Worm (Caenorhabditis elegans) whole organism, L2 larva: ENCODE measurements around the gene hpo-26.

Source experiments
- mab-5 ChIP-seq: fragments of 150-350 bp; optimal IDR thresholded peaks from 2 replicates; lab custom pipeline; 2014; ENCODE audit warnings: missing biosample characterization, missing genetic modification characterization
- snpc-4 ChIP-seq: fragments of 150-350 bp; optimal IDR thresholded peaks from 2 replicates; lab custom pipeline; 2014; ENCODE audit warnings: missing biosample characterization, missing genetic modification characterization

DNA sequence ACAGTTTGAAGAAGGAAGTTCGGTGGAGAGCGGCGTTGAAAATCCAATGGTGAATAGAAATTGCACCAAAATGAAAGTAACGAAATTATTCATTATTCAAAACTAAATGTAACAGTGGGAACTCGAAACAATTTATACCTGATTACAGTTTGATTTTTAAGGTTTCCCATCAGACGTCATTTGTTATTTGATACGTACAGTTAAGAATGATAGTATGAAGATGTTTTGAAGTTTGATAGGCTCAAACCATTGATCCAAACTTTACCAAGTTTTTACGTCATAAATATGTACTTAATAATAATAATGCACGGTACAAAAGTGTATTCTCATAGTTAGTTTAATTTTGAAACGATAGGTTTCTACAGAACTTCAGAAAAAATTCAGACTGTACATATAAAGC, 25.2 kb upstream of the hpo-26 start, which contains the start of gene spp-20:
- TF ChIP-seq snpc-4 (tag; lab: Kevin White, UChicago) (no peak), mab-5 (tag; lab: Kevin White, UChicago) (no peak)
